Fruit fly (Drosophila melanogaster) whole organism: ENCODE results near the gene CG3652.

ENCODE experiments used
- CG8478 ChIP-seq: fragments of >200 bp; optimal IDR thresholded peaks from 2 replicates; lab custom pipeline; 2018; ENCODE audit warnings: inconsistent platforms
- Dll ChIP-seq: fragments of >200 bp; optimal IDR thresholded peaks from 2 replicates; lab custom pipeline; 2017
- pan ChIP-seq: fragments of >200 bp; optimal IDR thresholded peaks from 2 replicates; lab custom pipeline; 2017
- psq ChIP-seq: fragments of >200 bp; optimal IDR thresholded peaks from 2 replicates; lab custom pipeline; 2017

- no peak for TF ChIP-seq psq (lab: Kevin White, UChicago)
- no peak for TF ChIP-seq pan (lab: Kevin White, UChicago)
- TF ChIP-seq CG8478 (lab: Kevin White, UChicago) = no peak
- TF ChIP-seq Dll (lab: Kevin White, UChicago) = no peak
Measured at dm6 chr2L:4442010-4442587, 48.4 kb upstream of the CG3652 start, which contains the start of the genes Sfp24F and CG15432.
